Fruit fly (Drosophila melanogaster): ENCODE data around the gene Oseg4.

Oseg4 gene

dm6 chr3L:1690727-1691413 lies 44.7 kb downstream of the Oseg4 start (continued):
- TF ChIP-seq YL-1 (GFP tag; optimal IDR thresholded peaks at IDR 0.05): no peak
- no peak for TF ChIP-seq CG32532 (GFP tag; IDR thresholded peaks at IDR 0.05)
- TF ChIP-seq CG18262 (tag; optimal IDR thresholded peaks at IDR 0.05): peak; percentile 60
- peak; percentile 29 for TF ChIP-seq Ptx1 (GFP tag; IDR thresholded peaks at IDR 0.05)
- TF ChIP-seq h (optimal IDR thresholded peaks at IDR 0.05): no peak
- 0 out of 2 replicates have a peak, but pooled peaks have one; percentile 8 for TF ChIP-seq Dref (GFP tag; IDR thresholded peaks at IDR 0.05)
- peak; percentile 67 for TF ChIP-seq CG10979 (tag; optimal IDR thresholded peaks at IDR 0.05)
- TF ChIP-seq CG10209 (GFP tag; optimal IDR thresholded peaks at IDR 0.05): peak; percentile 25
- TF ChIP-seq Gsc (GFP tag; IDR thresholded peaks at IDR 0.05): peak; percentile 15; the same call in 1 of the 2 replicates
- TF ChIP-seq pum (GFP tag; optimal IDR thresholded peaks at IDR 0.05): peak; percentile 30
- TF ChIP-seq CG11504 (tag; optimal IDR thresholded peaks at IDR 0.05): peak; percentile 51
- no peak for TF ChIP-seq HmgZ (tag; optimal IDR thresholded peaks at IDR 0.05)
- peak; percentile 44; the same call in 2 of the 3 replicates for TF ChIP-seq croc (GFP tag; conservative IDR thresholded peaks at IDR 0.05)
- TF ChIP-seq jing (GFP tag; optimal IDR thresholded peaks at IDR 0.05): no peak
- no peak for TF ChIP-seq CG10462 (GFP tag; optimal IDR thresholded peaks at IDR 0.05)
- no peak for TF ChIP-seq sr (GFP tag; IDR thresholded peaks at IDR 0.05)
- TF ChIP-seq gcm2 (GFP tag; optimal IDR thresholded peaks at IDR 0.05): no peak
- TF ChIP-seq stc (GFP tag; IDR thresholded peaks at IDR 0.05): no peak
- TF ChIP-seq run (tag; optimal IDR thresholded peaks at IDR 0.05): no peak
- TF ChIP-seq Hr51 (GFP tag; optimal IDR thresholded peaks at IDR 0.05): no peak
- TF ChIP-seq CG18764 (GFP tag; optimal IDR thresholded peaks at IDR 0.05): no peak
- no peak for TF ChIP-seq CrebB (tag; optimal IDR thresholded peaks at IDR 0.05)
- no peak for TF ChIP-seq CG9215 (GFP tag; IDR thresholded peaks at IDR 0.05)
- TF ChIP-seq schlank (tag; optimal IDR thresholded peaks at IDR 0.05): no peak
- TF ChIP-seq sug (tag; optimal IDR thresholded peaks at IDR 0.05): no peak
- TF ChIP-seq CG12659 (GFP tag; optimal IDR thresholded peaks at IDR 0.05): no peak
- TF ChIP-seq grau (tag; optimal IDR thresholded peaks at IDR 0.05): no peak
- TF ChIP-seq tin (GFP tag; optimal IDR thresholded peaks at IDR 0.05): peak; percentile 54
- TF ChIP-seq danr (GFP tag; IDR thresholded peaks at IDR 0.05): no peak
- TF ChIP-seq sim (GFP tag; IDR thresholded peaks at IDR 0.05): no peak
- TF ChIP-seq MESR4 (GFP tag; optimal IDR thresholded peaks at IDR 0.05): no peak
- no peak for TF ChIP-seq CG9932 (GFP tag; IDR thresholded peaks at IDR 0.05)
- no peak for TF ChIP-seq da (GFP tag; optimal IDR thresholded peaks at IDR 0.05)
- TF ChIP-seq CG31388 (GFP tag; optimal IDR thresholded peaks at IDR 0.05): no peak
- TF ChIP-seq Jarid2 (GFP tag; optimal IDR thresholded peaks at IDR 0.05): peak; percentile 19
- TF ChIP-seq CG2889 (GFP tag; IDR thresholded peaks at IDR 0.05): no peak
- no peak for TF ChIP-seq Sry-β (GFP tag; optimal IDR thresholded peaks at IDR 0.05)
- no peak for TF ChIP-seq Adf1 (GFP tag; IDR thresholded peaks at IDR 0.05)
- TF ChIP-seq CG10147 (GFP tag; optimal IDR thresholded peaks at IDR 0.05): no peak
- no peak for TF ChIP-seq Ada2b (GFP tag; IDR thresholded peaks at IDR 0.05)
- TF ChIP-seq CG10431 (GFP tag; optimal IDR thresholded peaks at IDR 0.05): peak; percentile 69
- TF ChIP-seq CG13296 (GFP tag; optimal IDR thresholded peaks at IDR 0.05): no peak
- no peak for TF ChIP-seq HLH54F (GFP tag; optimal IDR thresholded peaks at IDR 0.05)
- no peak for TF ChIP-seq CG8290 (GFP tag; optimal IDR thresholded peaks at IDR 0.05)
- peak in 1 of 2 experiments; percentile 6 for TF ChIP-seq CG8290 (tag; optimal IDR thresholded peaks at IDR 0.05)
- TF ChIP-seq CG3281 (GFP tag; optimal IDR thresholded peaks at IDR 0.05): no peak
- no peak for TF ChIP-seq dan (GFP tag; IDR thresholded peaks at IDR 0.05)
- no peak for TF ChIP-seq CG4282 (GFP tag; optimal IDR thresholded peaks at IDR 0.05)
- TF ChIP-seq mirr (GFP tag; optimal IDR thresholded peaks at IDR 0.05): peak; percentile 17
- no peak for TF ChIP-seq jumu (GFP tag; optimal IDR thresholded peaks at IDR 0.05)
- TF ChIP-seq fru (optimal IDR thresholded peaks at IDR 0.05): no peak
- TF ChIP-seq CG15011 (GFP tag; optimal IDR thresholded peaks at IDR 0.05): no peak
